Fruit fly (Drosophila melanogaster) ovary, adult (tissue): ENCODE data around the gene CG4766.

Experiments
- CG17801 ChIP-seq: fragments of 200-800 bp; optimal IDR thresholded peaks from 2 replicates; lab custom pipeline; 2019; ENCODE audit warnings: missing biosample characterization, mild to moderate bottlenecking, missing genetic modification characterization, moderate library complexity; ENCODE audit not compliant: partially characterized antibody

CG4766 gene

DNA sequence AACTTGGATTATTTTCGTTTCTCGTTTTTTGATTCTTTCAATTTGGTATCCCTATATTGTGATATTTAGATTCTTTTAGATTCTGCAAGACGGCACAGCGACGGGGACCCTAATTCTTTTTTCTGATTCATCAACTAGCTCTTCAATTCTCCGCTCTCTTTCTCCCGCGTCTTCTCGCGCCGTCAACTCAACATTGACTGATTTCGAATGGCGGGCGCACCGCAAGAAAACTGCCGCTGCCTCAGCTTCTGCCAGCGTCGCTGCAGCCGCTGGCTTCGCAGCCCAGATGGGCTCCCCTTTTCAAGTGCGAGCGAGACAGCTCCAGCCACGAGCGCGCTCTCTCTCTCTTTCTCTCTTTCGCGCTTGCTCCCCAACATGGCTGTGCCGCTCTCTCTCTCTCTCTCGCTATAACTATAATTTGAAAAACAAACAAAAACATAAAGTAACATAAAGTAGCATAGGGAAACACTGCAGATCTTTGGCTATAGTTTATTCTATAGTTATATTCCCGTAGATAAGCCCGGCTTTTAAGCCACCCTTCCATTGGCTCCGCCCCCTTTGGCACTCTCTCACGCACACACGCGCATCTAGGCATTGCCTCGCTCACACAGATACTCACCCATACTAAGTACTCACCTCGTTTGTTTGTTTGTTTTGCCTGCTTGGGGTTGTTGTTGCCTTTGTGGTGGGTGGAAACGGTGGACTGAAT lies 12.5 kb upstream of the CG4766 start, which contains the start of gene mab-21:
TSS of gene mab-21 (minus strand) at position 206 of the 709 bp plus-strand sequence.
- TF ChIP-seq CG17801 (GFP tag; lab: Kevin White, UChicago) = no peak

DNA sequence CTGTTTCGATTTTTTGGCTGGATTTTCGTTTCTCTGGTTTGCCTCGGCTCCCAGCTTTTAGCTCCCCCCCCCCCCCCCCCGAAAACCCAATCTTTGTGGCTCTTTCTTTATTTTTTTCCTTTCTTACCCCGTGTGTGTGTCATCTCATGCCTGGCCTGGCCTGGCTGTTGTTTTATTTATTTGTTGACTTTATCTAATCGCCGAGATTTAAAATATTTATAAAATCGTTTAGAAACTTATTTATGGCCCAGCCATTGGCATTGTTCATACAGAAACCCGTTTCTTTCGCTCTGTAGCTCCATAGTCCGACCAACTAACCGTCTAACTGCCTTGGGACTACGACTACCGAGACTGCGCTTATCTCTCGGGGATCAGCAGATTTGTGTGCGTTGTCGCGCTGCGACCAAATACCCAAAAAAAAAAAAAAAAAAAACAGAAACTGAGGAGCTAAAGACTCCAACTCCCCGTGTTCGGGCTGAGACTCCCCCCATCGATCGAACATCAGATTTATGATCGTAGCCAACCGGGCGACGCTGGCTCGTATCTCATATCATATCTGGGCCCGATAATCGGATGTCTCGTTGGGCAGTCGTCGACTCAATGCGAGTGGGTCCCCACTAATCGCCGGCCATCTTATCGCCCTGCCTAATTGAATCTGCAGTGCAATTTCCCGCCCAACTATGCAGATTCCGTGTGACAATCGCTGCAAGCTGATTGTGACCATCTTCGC lies 10.1 kb upstream of the CG4766 start:
- TF ChIP-seq CG17801 (GFP tag; lab: Kevin White, UChicago) = no peak

DNA sequence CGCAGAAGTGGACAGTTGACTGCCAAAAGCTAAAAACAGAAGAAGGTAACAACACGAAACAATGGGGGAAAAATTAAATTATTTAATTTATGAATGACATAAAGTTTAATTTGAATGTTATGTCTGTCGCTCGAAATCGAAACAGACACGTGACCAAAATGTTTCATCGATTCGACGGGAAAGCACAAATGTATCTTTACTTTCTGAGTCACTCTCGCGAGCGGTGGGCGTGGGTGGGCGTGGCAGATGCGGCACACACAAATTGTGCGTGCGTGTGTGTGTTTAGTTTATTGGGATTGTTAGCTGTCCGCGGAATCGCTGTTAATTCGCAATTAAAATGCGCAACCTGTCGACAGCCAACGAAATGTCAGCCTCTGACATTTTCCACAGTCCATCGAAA lies 6.9 kb upstream of the CG4766 start:
- no peak for TF ChIP-seq CG17801 (GFP tag; lab: Kevin White, UChicago)

DNA sequence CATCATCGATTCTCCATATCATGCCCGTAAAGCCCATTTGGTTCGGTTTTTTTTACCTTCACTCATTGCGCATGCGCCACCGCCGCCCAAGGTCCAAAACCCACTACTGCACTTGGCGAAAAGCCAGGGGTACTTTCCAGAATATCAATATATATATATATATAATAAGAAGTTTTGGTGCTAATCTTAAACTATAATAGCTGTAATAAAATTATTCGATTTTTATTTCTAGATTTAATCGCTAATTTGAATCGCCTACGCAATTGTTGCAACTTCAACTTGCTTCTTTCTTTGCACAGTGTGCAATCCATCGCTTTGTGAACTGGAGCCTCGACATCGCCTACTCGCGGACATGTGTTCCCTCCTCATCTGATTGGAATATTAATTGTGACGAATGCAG lies 3.2 kb upstream of the CG4766 start:
- TF ChIP-seq CG17801 (GFP tag; lab: Kevin White, UChicago) = no peak

DNA sequence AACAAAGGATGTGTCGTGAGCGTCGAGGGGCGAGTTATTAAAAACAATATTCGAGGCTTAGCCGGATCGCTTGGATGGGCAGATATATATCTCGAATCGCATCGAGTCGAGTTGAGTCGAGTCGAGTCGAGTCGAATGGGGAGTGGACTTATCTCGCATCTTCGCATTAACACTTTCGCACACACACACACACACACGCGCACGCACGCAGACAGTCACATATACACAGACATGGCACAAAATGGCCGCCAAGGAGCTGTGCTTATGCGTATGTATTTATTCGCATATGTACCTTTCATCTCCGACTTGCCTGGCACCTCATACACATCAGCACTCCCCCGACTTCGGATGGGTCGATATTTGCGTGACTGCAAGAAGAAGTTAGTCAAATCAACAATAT lies 2.7 kb downstream of the CG4766 start:
- TF ChIP-seq CG17801 (GFP tag; lab: Kevin White, UChicago) = no peak

DNA sequence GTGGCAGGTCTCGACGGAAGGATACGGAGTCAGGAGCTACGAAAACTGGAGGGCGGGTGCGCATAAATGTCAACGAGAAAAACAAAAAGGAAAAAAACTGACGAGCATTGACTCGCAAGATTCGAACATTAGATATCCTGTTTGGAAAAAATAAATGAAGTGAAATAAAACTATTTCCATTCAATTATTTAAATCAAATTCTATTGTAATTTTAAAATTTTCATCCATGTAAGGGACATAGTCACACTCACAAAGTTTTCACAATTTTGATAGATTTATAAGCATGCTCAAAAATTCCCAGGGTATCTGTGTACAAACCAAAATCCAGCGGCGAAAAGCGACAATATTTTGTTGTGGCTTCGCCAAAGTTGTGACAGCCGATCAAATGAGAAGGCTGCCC lies 4.6 kb downstream of the CG4766 start:
- TF ChIP-seq CG17801 (GFP tag; lab: Kevin White, UChicago) = no peak

DNA sequence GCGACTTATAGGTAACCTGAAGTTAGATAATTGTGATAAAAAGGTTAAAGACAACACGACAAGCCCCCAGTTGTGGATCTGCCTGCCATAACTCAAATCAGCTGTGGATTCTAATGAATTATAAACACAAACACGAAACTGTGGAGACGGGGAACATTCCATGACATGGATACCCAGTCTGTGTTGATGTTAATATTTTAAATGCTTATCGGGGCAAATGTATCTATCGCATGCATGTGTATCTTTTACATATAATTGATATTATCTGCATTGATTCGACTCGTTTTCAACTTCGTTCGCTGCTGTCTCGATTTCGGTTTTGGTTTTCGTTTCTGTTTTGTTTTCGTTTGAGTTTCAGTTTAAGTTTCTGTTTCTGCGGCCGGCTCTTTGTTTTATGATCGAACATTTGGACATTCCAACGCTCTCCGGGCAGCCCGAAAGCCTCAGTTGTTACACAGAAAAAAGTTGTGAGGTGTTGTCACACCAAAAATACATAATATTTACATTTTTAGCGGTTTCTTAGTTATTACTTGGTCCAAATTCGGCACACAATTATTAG lies 7.8 kb downstream of the CG4766 start:
- no peak for TF ChIP-seq CG17801 (GFP tag; lab: Kevin White, UChicago)

DNA sequence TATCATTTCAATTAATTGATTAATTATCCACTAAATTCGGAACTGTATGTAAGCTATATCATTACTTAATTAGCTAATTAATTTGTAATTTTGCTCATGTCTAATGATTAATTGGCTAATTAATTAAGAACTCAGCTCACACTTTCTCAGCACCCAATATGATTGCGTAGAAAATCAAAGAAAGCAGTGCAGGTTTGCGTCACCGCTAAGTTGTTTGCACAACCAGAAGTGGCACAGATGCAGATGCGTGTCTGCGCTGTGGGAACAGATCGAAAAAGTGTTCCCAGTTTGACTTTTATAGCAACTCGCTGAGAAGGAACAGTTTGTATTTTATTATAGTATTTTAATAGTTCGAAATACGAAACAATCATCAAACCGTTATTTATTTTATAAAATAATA lies 8.5 kb downstream of the CG4766 start:
- no peak for TF ChIP-seq CG17801 (GFP tag; lab: Kevin White, UChicago)

DNA sequence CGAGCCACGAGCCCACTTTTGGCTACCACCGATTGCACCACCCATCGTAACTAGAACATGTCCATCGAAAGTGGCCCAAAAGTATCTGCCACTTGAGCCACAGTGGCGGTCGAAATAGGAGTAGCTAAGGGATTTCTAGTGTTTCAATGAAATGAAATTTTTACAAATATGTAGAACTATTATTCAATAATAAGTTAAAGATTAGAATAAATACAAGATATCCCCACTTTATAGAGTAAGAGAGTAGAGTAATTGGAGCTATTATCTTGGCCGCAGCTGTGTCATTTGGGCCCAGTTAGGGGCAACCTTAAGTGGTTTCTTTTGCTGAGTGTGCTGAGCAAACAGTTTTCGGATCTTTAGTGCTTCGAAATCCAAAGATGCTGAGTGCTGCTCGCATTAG lies 11.2 kb downstream of the CG4766 start:
- TF ChIP-seq CG17801 (GFP tag; lab: Kevin White, UChicago) = no peak

DNA sequence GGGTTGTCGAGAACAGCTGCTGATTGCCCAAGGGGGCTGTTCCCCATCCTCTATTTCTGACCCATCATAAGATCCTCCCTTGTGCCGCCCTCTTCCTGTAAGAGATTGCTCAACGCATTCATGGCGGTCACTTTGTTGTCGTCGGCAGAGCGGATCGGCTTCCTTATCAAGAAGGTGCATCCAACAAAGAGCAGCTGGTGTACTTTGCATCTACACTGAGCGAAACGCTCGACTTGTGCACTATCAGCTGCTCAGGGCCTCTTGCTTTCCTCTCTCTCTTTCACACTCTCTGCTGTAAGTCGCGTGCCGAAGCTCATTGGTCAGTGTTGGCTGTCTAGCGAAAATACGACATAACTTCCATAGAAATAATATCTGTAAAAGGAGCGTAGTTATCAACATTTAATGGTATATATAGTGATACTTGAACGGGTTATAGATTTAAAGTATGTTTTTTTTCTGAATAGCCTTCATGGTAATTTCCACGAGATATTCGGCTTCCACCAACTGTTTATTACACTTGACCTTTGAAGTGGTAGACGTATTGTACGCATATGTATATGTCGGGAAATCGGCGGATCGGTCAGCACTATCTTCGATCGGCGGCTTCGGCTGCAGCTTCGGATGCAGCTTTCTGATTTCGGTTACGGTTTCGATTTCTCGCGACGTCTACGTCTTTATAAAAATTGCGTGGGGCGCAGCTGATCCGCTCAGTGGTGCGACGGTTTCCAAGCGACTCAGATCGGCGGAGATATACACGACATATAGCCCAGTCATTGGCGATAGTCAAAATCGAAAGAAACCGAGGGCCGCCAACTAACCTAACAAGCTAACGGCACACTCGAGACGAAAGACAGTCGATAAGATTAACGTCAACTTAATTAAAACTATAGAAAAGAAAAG lies 12.3 kb downstream of the CG4766 start, which contains the start of gene CG5966:
TSS of gene CG5966 (plus strand) at position 704 of the 900 bp plus-strand sequence.
- no peak for TF ChIP-seq CG17801 (GFP tag; lab: Kevin White, UChicago)

DNA sequence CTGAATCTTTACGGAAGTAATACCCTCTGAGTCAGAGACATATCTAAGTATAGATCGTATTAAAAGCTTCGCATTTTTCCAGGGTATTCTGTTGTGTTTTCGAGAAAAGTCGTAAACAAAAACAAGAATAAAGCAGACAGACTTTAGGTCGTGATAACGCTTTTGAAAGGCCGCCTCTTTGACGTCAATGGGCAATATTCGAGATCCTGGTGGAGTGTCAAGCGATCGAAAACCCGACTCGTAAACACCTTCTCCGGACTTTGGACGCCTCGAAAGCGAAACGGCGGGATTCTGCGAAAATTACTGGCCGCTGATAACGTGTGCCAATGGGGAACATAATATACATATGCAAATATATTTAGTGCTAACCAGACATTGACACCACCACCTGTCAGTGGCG lies 13.2 kb downstream of the CG4766 start:
- TF ChIP-seq CG17801 (GFP tag; lab: Kevin White, UChicago) = no peak

DNA sequence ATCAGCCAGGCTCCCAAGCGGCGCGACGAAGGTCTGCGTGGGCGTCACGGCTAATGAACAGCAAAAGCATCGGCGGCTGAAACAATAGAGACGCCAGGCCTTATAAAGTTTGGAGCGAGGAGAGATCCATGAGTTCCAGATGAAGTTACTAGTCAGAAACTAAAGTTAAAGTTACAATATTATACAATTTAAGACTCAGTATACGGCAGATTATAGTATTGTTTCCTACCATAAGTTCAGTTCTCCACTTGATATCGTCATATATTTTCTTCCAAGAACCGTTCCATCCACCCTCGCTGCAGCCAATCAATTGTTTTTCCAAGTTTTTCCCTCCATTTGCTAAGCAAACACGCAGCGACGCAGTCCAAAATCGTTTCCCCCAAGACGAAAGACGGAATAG lies 17.2 kb downstream of the CG4766 start:
- TF ChIP-seq CG17801 (GFP tag; lab: Kevin White, UChicago) = no peak

DNA sequence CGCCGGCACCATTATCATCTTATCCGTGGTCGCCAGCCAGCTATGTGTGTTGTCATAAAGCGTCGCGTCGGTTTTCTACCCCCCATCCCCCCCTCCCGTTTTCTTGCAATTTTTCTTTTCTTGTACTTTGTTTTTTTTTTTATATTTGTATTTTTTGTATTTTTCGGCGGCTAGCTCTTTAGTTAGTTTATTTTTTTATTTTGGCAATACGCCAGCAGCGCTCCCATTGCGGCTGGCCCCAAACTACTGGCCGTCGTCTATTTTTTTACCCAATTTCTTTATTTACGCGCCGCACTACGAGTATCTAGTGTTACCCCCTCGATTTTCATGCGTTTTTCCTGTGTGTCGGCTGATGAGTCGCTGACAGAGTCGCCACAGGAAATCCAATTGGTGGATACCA lies 19.2 kb downstream of the CG4766 start:
- TF ChIP-seq CG17801 (GFP tag; lab: Kevin White, UChicago) = no peak

DNA sequence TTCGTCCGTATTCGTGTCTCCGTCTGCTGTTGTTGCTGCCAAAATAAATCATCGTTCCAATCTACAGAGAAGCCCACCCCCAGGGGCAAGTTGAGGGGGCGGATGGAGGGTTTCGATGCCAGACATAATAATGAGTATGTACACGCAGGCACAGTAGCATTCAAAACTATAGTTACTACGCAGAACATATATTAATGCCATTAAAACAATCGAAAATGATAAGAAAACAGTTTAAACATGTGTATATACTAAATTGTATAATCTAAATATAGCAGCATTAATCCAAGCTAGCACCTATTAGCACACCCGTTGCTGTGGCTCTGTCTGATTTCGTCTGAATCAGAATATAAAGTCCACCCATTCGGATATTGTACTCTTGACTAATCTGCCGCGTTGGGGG lies 19.7 kb downstream of the CG4766 start:
- TF ChIP-seq CG17801 (GFP tag; lab: Kevin White, UChicago) = no peak

DNA sequence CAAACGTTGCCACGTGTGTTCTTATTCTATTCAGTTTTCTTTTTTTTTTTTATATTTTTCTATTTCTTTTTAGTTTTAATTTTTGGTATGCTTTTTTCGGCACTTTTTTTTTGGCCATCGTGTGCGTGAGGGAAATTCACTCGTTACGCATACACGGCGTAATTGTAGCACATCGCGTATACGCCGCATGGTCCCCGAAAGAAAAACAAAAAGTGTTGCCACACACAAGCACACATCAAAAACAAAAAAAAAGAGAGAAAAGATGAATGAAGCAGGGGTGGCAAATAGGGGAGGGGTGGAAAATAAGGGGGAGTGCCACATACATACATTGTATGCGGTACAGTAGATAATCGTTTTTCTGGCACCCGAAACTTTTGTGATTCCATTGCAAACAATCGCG lies 22.8 kb downstream of the CG4766 start:
- no peak for TF ChIP-seq CG17801 (GFP tag; lab: Kevin White, UChicago)
